Fruit fly (Drosophila melanogaster) whole organism, embryonic: ENCODE measurements around the gene Sec15.
A peak's percentile ranks its signal among the peaks of the same experiment; 100 is the strongest.

Experiments
- BEAF-32 ChIP-seq: fragments of 200-800 bp; sonication (Bioruptor generic); optimal IDR thresholded peaks from 3 replicates; lab custom pipeline; 2017; ENCODE audit warnings: missing biosample characterization, missing genetic modification characterization, mild to moderate bottlenecking, moderate library complexity, missing genetic modification reagents
- Blimp-1 ChIP-seq: fragments of 200-800 bp; sonication (Bioruptor generic); optimal IDR thresholded peaks from 3 replicates; lab custom pipeline; 2018; ENCODE audit warnings: missing biosample characterization, missing genetic modification characterization, mild to moderate bottlenecking, moderate library complexity, missing genetic modification reagents
- CG11247 ChIP-seq: fragments of 200-800 bp; sonication (Bioruptor generic); IDR thresholded peaks from 2 replicates; pipeline ENCODE4 v1.3.6; 2022; ENCODE audit warnings: missing biosample characterization, missing genetic modification characterization
- CG13624 ChIP-seq: fragments of 200-800 bp; sonication (Bioruptor generic); optimal IDR thresholded peaks from 2 replicates; lab custom pipeline; 2016; ENCODE audit warnings: missing biosample characterization, missing genetic modification characterization
- CG15601 ChIP-seq: fragments of 200-800 bp; sonication (Bioruptor generic); optimal IDR thresholded peaks from 3 replicates; lab custom pipeline; 2019; ENCODE audit warnings: missing biosample characterization, mild to moderate bottlenecking, missing genetic modification characterization, moderate library complexity
- CG16863 ChIP-seq: fragments of 200-800 bp; sonication (Bioruptor generic); optimal IDR thresholded peaks from 3 replicates; lab custom pipeline; 2016; ENCODE audit warnings: missing biosample characterization, missing genetic modification characterization
- CG17186 ChIP-seq: fragments of 200-800 bp; sonication (Bioruptor generic); optimal IDR thresholded peaks from 3 replicates; lab custom pipeline; 2017; ENCODE audit warnings: missing biosample characterization, missing genetic modification reagents, missing genetic modification characterization
- CG17568 ChIP-seq: fragments of 200-800 bp; sonication (Bioruptor generic); optimal IDR thresholded peaks from 2 replicates; lab custom pipeline; 2018; ENCODE audit warnings: missing biosample characterization, mild to moderate bottlenecking, missing genetic modification characterization, moderate library complexity
- CG17612 ChIP-seq: fragments of 200-800 bp; sonication (Bioruptor generic); IDR thresholded peaks from 2 replicates; pipeline ENCODE4 v1.3.6; 2022; ENCODE audit warnings: missing biosample characterization, missing genetic modification characterization
- CG17829 ChIP-seq: fragments of 200-800 bp; optimal IDR thresholded peaks from 2 replicates; lab custom pipeline; 2019; ENCODE audit warnings: missing biosample characterization, mild to moderate bottlenecking, missing genetic modification characterization, moderate library complexity
- CG2875 ChIP-seq: fragments of 200-800 bp; sonication (Bioruptor generic); optimal IDR thresholded peaks from 2 replicates; lab custom pipeline; 2017; ENCODE audit warnings: missing biosample characterization, mild to moderate bottlenecking, missing genetic modification characterization, missing genetic modification reagents
- CG30020 ChIP-seq: fragments of 200-800 bp; optimal IDR thresholded peaks from 2 replicates; lab custom pipeline; 2019; ENCODE audit warnings: missing biosample characterization, mild to moderate bottlenecking, missing genetic modification characterization, moderate library complexity
- CG31388 ChIP-seq: fragments of 200-800 bp; sonication (Bioruptor generic); optimal IDR thresholded peaks from 2 replicates; lab custom pipeline; 2016; ENCODE audit warnings: missing biosample characterization, missing genetic modification characterization
- CG32772 ChIP-seq: fragments of 200-800 bp; sonication (Bioruptor generic); IDR thresholded peaks from 2 replicates; pipeline ENCODE4 v1.3.6; 2022; ENCODE audit warnings: missing biosample characterization, missing genetic modification characterization
- CG4404 ChIP-seq: fragments of 200-800 bp; sonication (Bioruptor generic); IDR thresholded peaks from 2 replicates; pipeline ENCODE4 v1.3.6; 2022; ENCODE audit warnings: missing biosample characterization, missing genetic modification characterization
- CG7745 ChIP-seq: fragments of 200-800 bp; sonication (Bioruptor generic); optimal IDR thresholded peaks from 2 replicates; lab custom pipeline; 2018; ENCODE audit warnings: missing biosample characterization, mild to moderate bottlenecking, missing genetic modification characterization, moderate library complexity
- CG7839 ChIP-seq: fragments of 200-800 bp; sonication (Bioruptor generic); optimal IDR thresholded peaks from 3 replicates; lab custom pipeline; 2018; ENCODE audit warnings: missing biosample characterization, mild to moderate bottlenecking, missing genetic modification characterization, moderate library complexity
- CG8388 ChIP-seq: fragments of 200-800 bp; sonication (Bioruptor generic); optimal IDR thresholded peaks from 2 replicates; lab custom pipeline; 2019; ENCODE audit warnings: missing biosample characterization, mild to moderate bottlenecking, missing genetic modification characterization, moderate library complexity
- CG8478 ChIP-seq: fragments of >200 bp; optimal IDR thresholded peaks from 2 replicates; lab custom pipeline; 2018
- CG9437 ChIP-seq: fragments of 200-800 bp; sonication (Bioruptor generic); optimal IDR thresholded peaks from 2 replicates; lab custom pipeline; 2018; ENCODE audit warnings: missing biosample characterization, mild to moderate bottlenecking, missing genetic modification characterization
- H15 ChIP-seq: fragments of 200-800 bp; sonication (Bioruptor generic); IDR thresholded peaks from 3 replicates; pipeline ENCODE4 v1.3.6; 2022; ENCODE audit warnings: missing biosample characterization, missing genetic modification characterization
- HmgD ChIP-seq: fragments of 200-800 bp; sonication (Bioruptor generic); optimal IDR thresholded peaks from 3 replicates; lab custom pipeline; 2016; ENCODE audit warnings: missing biosample characterization, missing genetic modification characterization
- Med ChIP-seq: fragments of 200-800 bp; sonication (Bioruptor generic); peaks from one replicate; lab custom pipeline; 2016; ENCODE audit warnings: missing biosample characterization, missing genetic modification characterization, mild to moderate bottlenecking, inconsistent platforms, moderate library complexity
- Nf-YA ChIP-seq: fragments of 200-800 bp; sonication (Bioruptor generic); IDR thresholded peaks from 2 replicates; pipeline ENCODE4 v1.3.6; 2022; ENCODE audit warnings: missing biosample characterization, missing genetic modification characterization
- Nf-YC ChIP-seq: fragments of 200-800 bp; optimal IDR thresholded peaks from 3 replicates; lab custom pipeline; 2019; ENCODE audit warnings: missing biosample characterization, mild to moderate bottlenecking, missing genetic modification characterization, moderate library complexity
- Ravus ChIP-seq: fragments of 200-800 bp; sonication (Bioruptor generic); IDR thresholded peaks from 2 replicates; pipeline ENCODE4 v1.3.6; 2022; ENCODE audit warnings: missing biosample characterization, missing genetic modification characterization
- Scr ChIP-seq: fragments of 200-800 bp; sonication (Bioruptor generic); IDR thresholded peaks from 2 replicates; pipeline ENCODE4 v1.3.6; 2022; ENCODE audit warnings: missing biosample characterization, missing genetic modification characterization; ENCODE audit not compliant: partially characterized antibody
- Sin3A ChIP-seq: fragments of >200 bp; optimal IDR thresholded peaks from 2 replicates; lab custom pipeline; 2018
- Taf1 ChIP-seq: fragments of 200-800 bp; sonication (Bioruptor generic); IDR thresholded peaks from 2 replicates; pipeline ENCODE4 v1.3.6; 2022; ENCODE audit warnings: missing biosample characterization, missing genetic modification characterization
- YL-1 ChIP-seq: fragments of 200-800 bp; sonication (Bioruptor generic); optimal IDR thresholded peaks from 3 replicates; lab custom pipeline; 2017; ENCODE audit warnings: missing biosample characterization, mild to moderate bottlenecking, missing genetic modification characterization
- abd-A ChIP-seq: fragments of 200-800 bp; sonication (Bioruptor generic); optimal IDR thresholded peaks from 3 replicates; lab custom pipeline; 2019; ENCODE audit warnings: missing biosample characterization, mild to moderate bottlenecking, missing genetic modification characterization, moderate library complexity
- ato ChIP-seq: fragments of 200-800 bp; sonication (Bioruptor generic); IDR thresholded peaks from 2 replicates; pipeline ENCODE4 v1.3.6; 2022; ENCODE audit warnings: missing biosample characterization, missing genetic modification characterization; ENCODE audit not compliant: partially characterized antibody
- chn ChIP-seq: fragments of 200-800 bp; sonication (Bioruptor generic); optimal IDR thresholded peaks from 2 replicates; lab custom pipeline; 2016; ENCODE audit warnings: missing biosample characterization, missing genetic modification characterization
- crol ChIP-seq: fragments of 200-800 bp; sonication (Bioruptor generic); IDR thresholded peaks from 2 replicates; pipeline ENCODE4 v1.3.6; 2022; ENCODE audit warnings: missing biosample characterization, missing genetic modification characterization
- dan ChIP-seq: fragments of 200-800 bp; sonication (Bioruptor generic); IDR thresholded peaks from 2 replicates; pipeline ENCODE4 v1.3.6; 2022; ENCODE audit warnings: missing biosample characterization, missing genetic modification characterization
- fru ChIP-seq: fragments of >200 bp; optimal IDR thresholded peaks from 2 replicates; lab custom pipeline; 2017
- ind ChIP-seq: fragments of 200-800 bp; sonication (Bioruptor generic); optimal IDR thresholded peaks from 3 replicates; lab custom pipeline; 2016; ENCODE audit warnings: missing biosample characterization, missing genetic modification characterization
- lbe ChIP-seq: fragments of 200-800 bp; sonication (Bioruptor generic); optimal IDR thresholded peaks from 2 replicates; lab custom pipeline; 2016; ENCODE audit warnings: missing biosample characterization, mild to moderate bottlenecking, missing genetic modification characterization
- lola ChIP-seq, 3 experiments: fragments of >200 bp in 2 of 3; fragments of 200-800 bp in 1 of 3; sonication (Bioruptor generic) in 1 of 3; optimal IDR thresholded peaks; 2 replicates each; lab custom pipeline; 2017 to 2019; ENCODE audit warnings: missing biosample characterization in 3 of 3, missing genetic modification characterization in 3 of 3, mild to moderate bottlenecking in 1 of 3, moderate library complexity in 1 of 3
- prd ChIP-seq, 3 experiments: fragments of >200 bp in 2 of 3; fragments of 200-800 bp in 1 of 3; sonication (Bioruptor generic) in 1 of 3; optimal IDR thresholded peaks in 2 of 3; IDR thresholded peaks in 1 of 3; 2 replicates in 2 of 3; 3 replicates in 1 of 3; pipeline versions ENCODE4 v1.3.6 to Lab custom; 2017 to 2022; ENCODE audit warnings: missing biosample characterization in 1 of 3, missing genetic modification characterization in 1 of 3
- pzg ChIP-seq: fragments of 200-800 bp; sonication (Bioruptor generic); optimal IDR thresholded peaks from 3 replicates; lab custom pipeline; 2018; ENCODE audit warnings: missing biosample characterization, mild to moderate bottlenecking, missing genetic modification characterization, moderate library complexity
- repo ChIP-seq: fragments of 200-800 bp; sonication (Bioruptor generic); optimal IDR thresholded peaks from 2 replicates; lab custom pipeline; 2016; ENCODE audit warnings: missing biosample characterization, missing genetic modification characterization
- sens ChIP-seq: fragments of 200-800 bp; sonication (Bioruptor generic); peaks from one replicate; lab custom pipeline; 2016; ENCODE audit warnings: missing biosample characterization, missing genetic modification characterization
- seq ChIP-seq: fragments of 200-800 bp; sonication (Bioruptor generic); IDR thresholded peaks from 2 replicates; pipeline ENCODE4 v1.3.6; 2022; ENCODE audit warnings: missing biosample characterization, missing genetic modification characterization
- ssp ChIP-seq: fragments of 200-800 bp; sonication (Bioruptor generic); IDR thresholded peaks from 2 replicates; pipeline ENCODE4 v1.3.6; 2022; ENCODE audit warnings: missing biosample characterization, missing genetic modification characterization
- tup ChIP-seq: fragments of 200-800 bp; sonication (Bioruptor generic); optimal IDR thresholded peaks from 2 replicates; lab custom pipeline; 2016; ENCODE audit warnings: missing biosample characterization, mild to moderate bottlenecking, missing genetic modification characterization, moderate library complexity
- vvl ChIP-seq: fragments of 200-800 bp; sonication (Bioruptor generic); IDR thresholded peaks from 2 replicates; pipeline ENCODE4 v1.3.6; 2022; ENCODE audit warnings: missing biosample characterization, missing genetic modification characterization
- wor ChIP-seq: fragments of 200-800 bp; sonication (Bioruptor generic); IDR thresholded peaks from 2 replicates; pipeline ENCODE4 v1.3.6; 2022; ENCODE audit warnings: missing biosample characterization, missing genetic modification characterization
- zen2 ChIP-seq: fragments of 200-800 bp; sonication (Bioruptor generic); IDR thresholded peaks from 3 replicates; pipeline ENCODE4 v1.3.6; 2022; ENCODE audit warnings: missing biosample characterization, missing genetic modification characterization; ENCODE audit not compliant: partially characterized antibody
- zf30C ChIP-seq: fragments of 200-800 bp; sonication (Bioruptor generic); optimal IDR thresholded peaks from 3 replicates; lab custom pipeline; 2018; ENCODE audit warnings: missing biosample characterization, mild to moderate bottlenecking, missing genetic modification characterization
- zfh1 ChIP-seq: fragments of 200-800 bp; sonication (Bioruptor generic); IDR thresholded peaks from 3 replicates; pipeline ENCODE4 v1.3.6; 2022; ENCODE audit warnings: missing biosample characterization, missing genetic modification characterization

Sec15 gene

dm6 chr3R:21138220-21138754 lies 30.5 kb upstream of the Sec15 start, which contains the start of gene meigo (continued):
- TF ChIP-seq CG7745 (tag; lab: Kevin White, UChicago) (no peak), H15 (no peak), CG2875 (GFP tag; lab: Kevin White, UChicago) (no peak), zf30C (GFP tag; lab: Kevin White, UChicago) (no peak), chn (GFP tag; lab: Kevin White, UChicago) (peak; percentile 51), abd-A (no peak), BEAF-32 (GFP tag; lab: Kevin White, UChicago) (peak; percentile 59), CG11247 (GFP tag; lab: Robert Waterston, UW) (peak; percentile 53; the same call in 1 of the 2 replicates), ind (GFP tag; lab: Kevin White, UChicago) (peak; percentile 70), CG8478 (lab: Kevin White, UChicago) (no peak), tup (GFP tag; lab: Kevin White, UChicago) (no peak), prd (optimal IDR thresholded peaks at IDR 0.05; lab: Kevin White, UChicago) (no peak), prd (GFP tag; IDR thresholded peaks at IDR 0.05; lab: Robert Waterston, UW) (peak; percentile 72), CG13624 (peak; percentile 60), CG17612 (GFP tag; lab: Robert Waterston, UW) (no peak), Taf1 (GFP tag; lab: Robert Waterston, UW) (peak; percentile 51; the same call in 1 of the 2 replicates), zfh1 (peak; percentile 58; the same call in 1 of the 3 replicates), CG8388 (peak; percentile 50), dan (GFP tag; lab: Robert Waterston, UW) (no peak), CG7839 (tag; lab: Kevin White, UChicago) (no peak), seq (no peak), zen2 (GFP tag; lab: Robert Waterston, UW) (no peak), Nf-YC (tag; lab: Kevin White, UChicago) (peak; percentile 84), ssp (GFP tag; lab: Robert Waterston, UW) (peak; percentile 57), CG15601 (peak; percentile 87), vvl (GFP tag; lab: Robert Waterston, UW) (peak; percentile 74), Scr (GFP tag; lab: Robert Waterston, UW) (0 out of 2 replicates have a peak, but pooled peaks have one; percentile 18), sens (GFP tag; lab: Kevin White, UChicago) (peak; percentile 95), Nf-YA (GFP tag; lab: Robert Waterston, UW) (no peak), Ravus (GFP tag; lab: Robert Waterston, UW) (no peak), CG17186 (peak; percentile 81), wor (GFP tag; lab: Robert Waterston, UW) (no peak), fru (lab: Kevin White, UChicago) (no peak), CG16863 (GFP tag; lab: Kevin White, UChicago) (peak; percentile 54), Med (peak; percentile 91), lbe (GFP tag; lab: Kevin White, UChicago) (peak; percentile 50), lola (GFP tag; optimal IDR thresholded peaks at IDR 0.05; lab: Kevin White, UChicago) (peak in 1 of 3 experiments; percentile 61), Blimp-1 (GFP tag; lab: Kevin White, UChicago) (peak; percentile 64), CG31388 (GFP tag; lab: Kevin White, UChicago) (no peak), ato (no peak), YL-1 (GFP tag; lab: Kevin White, UChicago) (peak; percentile 90), pzg (GFP tag; lab: Kevin White, UChicago) (peak; percentile 83), CG30020 (tag; lab: Kevin White, UChicago) (peak; percentile 74), crol (no peak), CG4404 (peak; percentile 41; the same call in 1 of the 2 replicates), CG9437 (GFP tag; lab: Kevin White, UChicago) (peak; percentile 58), CG17568 (GFP tag; lab: Kevin White, UChicago) (no peak), HmgD (no peak), CG17829 (tag; lab: Kevin White, UChicago) (peak; percentile 85), CG32772 (GFP tag; lab: Robert Waterston, UW) (no peak; the same call in 1 of the 2 replicates), repo (GFP tag; lab: Kevin White, UChicago) (peak; percentile 46), Sin3A (lab: Kevin White, UChicago) (peak; percentile 74)
